Worm (Caenorhabditis elegans): Measurements from ENCODE around the gene lipl-7.

lipl-7 gene

DNA sequence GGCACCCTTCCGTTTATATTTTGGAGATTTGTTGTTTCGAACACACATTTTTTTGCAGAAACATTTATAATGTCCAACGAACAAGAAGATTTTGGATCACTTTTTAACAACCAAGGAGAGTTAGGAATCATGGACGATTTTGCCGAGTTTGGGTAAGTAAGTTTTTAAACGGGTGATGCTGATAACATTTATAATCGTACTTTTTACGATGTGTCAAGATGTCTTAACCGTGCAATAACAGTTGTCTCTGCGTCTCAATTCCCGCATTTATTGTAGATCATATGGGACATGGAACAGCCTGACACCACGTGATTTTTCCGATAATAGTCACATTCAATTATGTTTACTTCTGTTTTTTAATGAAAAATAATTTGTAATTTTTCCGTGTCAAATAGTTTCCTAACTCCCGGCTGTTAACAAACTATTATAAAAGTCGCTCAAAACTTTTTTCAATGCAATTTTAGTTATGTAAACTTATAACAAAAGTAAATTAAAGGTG lies 9.0 kb upstream of the lipl-7 start, which contains the start of gene daf-14:
daf-14 (plus strand) TSS at position 51 of the 499 bp plus-strand sequence.
- peak; percentile 25 for TF ChIP-seq pha-4 (tag; optimal IDR thresholded peaks at IDR 0.05)
- TF ChIP-seq skn-1 (tag; optimal IDR thresholded peaks at IDR 0.05): no peak
- TF ChIP-seq unc-39 (tag; optimal IDR thresholded peaks at IDR 0.05): no peak
- TF ChIP-seq zag-1 (tag; optimal IDR thresholded peaks at IDR 0.05): no peak
- no peak for TF ChIP-seq ceh-28 (tag; optimal IDR thresholded peaks at IDR 0.05)
- no peak for TF ChIP-seq ceh-9 (tag; optimal IDR thresholded peaks at IDR 0.05)
- TF ChIP-seq elt-3 (tag; optimal IDR thresholded peaks at IDR 0.05): no peak
- no peak for TF ChIP-seq nhr-25 (tag; optimal IDR thresholded peaks at IDR 0.05)
- no peak for TF ChIP-seq fkh-2 (tag; optimal IDR thresholded peaks at IDR 0.05)
- peak; percentile 4 for TF ChIP-seq nhr-23 (tag; optimal IDR thresholded peaks at IDR 0.05)
- no peak for TF ChIP-seq nhr-67 (tag; optimal IDR thresholded peaks at IDR 0.05)
- TF ChIP-seq nhr-237 (tag; optimal IDR thresholded peaks at IDR 0.05): no peak
- TF ChIP-seq pqm-1 (tag; optimal IDR thresholded peaks at IDR 0.05): peak; percentile 22
- no peak for TF ChIP-seq ama-1 (optimal IDR thresholded peaks at IDR 0.05)
- TF ChIP-seq ceh-82 (tag; optimal IDR thresholded peaks at IDR 0.05): no peak
- TF ChIP-seq mml-1 (tag; optimal IDR thresholded peaks at IDR 0.05): no peak
- no peak for TF ChIP-seq nhr-77 (tag; optimal IDR thresholded peaks at IDR 0.05)
- no peak for TF ChIP-seq ZK546.5 (tag; optimal IDR thresholded peaks at IDR 0.05)
- peak; percentile 11 for TF ChIP-seq nfya-1 (tag; optimal IDR thresholded peaks at IDR 0.05; ENCODE audit: insufficient read depth)
- TF ChIP-seq nhr-43 (tag; optimal IDR thresholded peaks at IDR 0.05; ENCODE audit: poor library complexity, severe bottlenecking): no peak
- TF ChIP-seq elt-2 (tag; optimal IDR thresholded peaks at IDR 0.05): peak; percentile 46

DNA sequence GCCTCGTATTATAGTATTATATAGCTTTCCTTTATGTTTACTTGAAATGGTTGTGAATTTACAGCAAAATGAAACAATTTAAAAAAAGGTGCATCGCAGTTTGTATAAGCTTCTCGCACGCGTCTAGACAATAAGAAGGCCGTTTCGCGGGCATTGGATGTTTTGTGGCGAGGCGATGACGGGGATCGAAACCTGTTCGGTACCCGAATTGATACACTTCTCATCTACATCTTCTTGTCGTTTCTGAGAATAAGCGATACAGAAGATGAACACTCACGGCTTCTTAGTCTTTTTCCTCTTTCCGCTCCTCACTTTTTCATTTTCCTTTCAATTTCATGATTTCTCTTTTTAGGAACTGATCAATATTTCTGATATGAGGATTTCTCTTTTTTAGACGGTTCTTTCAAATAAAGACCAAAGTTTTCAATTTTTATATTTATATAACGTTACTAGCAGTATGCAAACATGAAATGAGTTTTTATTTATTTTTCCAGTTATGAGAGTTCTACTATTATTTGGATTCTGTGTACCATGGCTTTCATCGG lies 4.1 kb upstream of the lipl-7 start, which contains the start of gene F01G10.10:
F01G10.10 (plus strand) TSS at position 495 of the 545 bp plus-strand sequence.
- no peak for TF ChIP-seq nhr-67 (tag; optimal IDR thresholded peaks at IDR 0.05)
- no peak for TF ChIP-seq eor-1 (tag; optimal IDR thresholded peaks at IDR 0.05)
- peak; percentile 30 for TF ChIP-seq nhr-23 (tag; optimal IDR thresholded peaks at IDR 0.05)
- TF ChIP-seq nhr-43 (tag; optimal IDR thresholded peaks at IDR 0.05; ENCODE audit: poor library complexity, severe bottlenecking): peak; percentile 34
- no peak for TF ChIP-seq unc-39 (tag; optimal IDR thresholded peaks at IDR 0.05)
- TF ChIP-seq nhr-25 (tag; optimal IDR thresholded peaks at IDR 0.05): peak; percentile 62
- TF ChIP-seq daf-12 (tag; optimal IDR thresholded peaks at IDR 0.05): no peak
- peak; percentile 87 for TF ChIP-seq ama-1 (optimal IDR thresholded peaks at IDR 0.05)
- peak; percentile 41 for TF ChIP-seq elt-2 (tag; optimal IDR thresholded peaks at IDR 0.05)

DNA sequence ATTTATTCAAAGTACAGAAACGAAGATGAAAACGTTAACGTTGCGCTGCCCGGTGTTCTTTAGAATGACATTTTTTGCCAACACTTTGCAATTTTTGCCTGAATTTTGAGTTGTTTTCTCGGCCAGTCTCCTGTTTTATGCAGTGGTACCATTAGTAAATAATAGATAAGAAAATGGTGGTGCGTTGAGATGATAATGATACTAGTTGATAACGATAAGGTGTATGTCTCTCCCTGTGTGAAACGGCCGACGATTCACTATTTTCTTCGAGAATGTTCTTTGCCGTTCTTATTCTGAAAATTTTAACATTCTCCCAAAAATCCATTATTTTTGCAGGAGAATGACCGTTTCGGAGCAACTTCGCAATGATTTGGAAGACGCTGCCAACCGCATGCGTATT lies 1.7 kb upstream of the lipl-7 start, which contains the start of gene tkt-1:
tkt-1 (plus strand) TSS at position 337 of the 400 bp plus-strand sequence.
- TF ChIP-seq ceh-28 (tag; optimal IDR thresholded peaks at IDR 0.05): no peak
- no peak for TF ChIP-seq ztf-11 (tag; optimal IDR thresholded peaks at IDR 0.05)
- no peak for TF ChIP-seq ceh-16 (tag; optimal IDR thresholded peaks at IDR 0.05)
- TF ChIP-seq nhr-23 (tag; optimal IDR thresholded peaks at IDR 0.05): no peak
- TF ChIP-seq mml-1 (tag; optimal IDR thresholded peaks at IDR 0.05): no peak
- peak; percentile 92 for TF ChIP-seq elt-2 (tag; optimal IDR thresholded peaks at IDR 0.05)
- no peak for TF ChIP-seq fkh-10 (GFP tag; optimal IDR thresholded peaks at IDR 0.05)
- TF ChIP-seq ceh-9 (tag; optimal IDR thresholded peaks at IDR 0.05): no peak
- TF ChIP-seq fkh-2 (tag; optimal IDR thresholded peaks at IDR 0.05): no peak
- TF ChIP-seq ztf-4 (tag; optimal IDR thresholded peaks at IDR 0.05): no peak
- no peak for TF ChIP-seq daf-12 (tag; optimal IDR thresholded peaks at IDR 0.05)
- TF ChIP-seq nhr-77 (tag; optimal IDR thresholded peaks at IDR 0.05): no peak
- TF ChIP-seq R02D3.7 (tag; optimal IDR thresholded peaks at IDR 0.05): no peak
- TF ChIP-seq nhr-11 (tag; optimal IDR thresholded peaks at IDR 0.05): no peak
- no peak for TF ChIP-seq skn-1 (tag; optimal IDR thresholded peaks at IDR 0.05)
- no peak for TF ChIP-seq nhr-76 (tag; optimal IDR thresholded peaks at IDR 0.05)
- TF ChIP-seq egl-27 (tag; optimal IDR thresholded peaks at IDR 0.05): no peak
- no peak for TF ChIP-seq nfya-1 (tag; optimal IDR thresholded peaks at IDR 0.05; ENCODE audit: insufficient read depth)
- no peak for TF ChIP-seq hmg-11 (tag; optimal IDR thresholded peaks at IDR 0.05)
- TF ChIP-seq nhr-28 (tag; optimal IDR thresholded peaks at IDR 0.05): no peak
- no peak for TF ChIP-seq mdl-1 (tag; optimal IDR thresholded peaks at IDR 0.05)
- TF ChIP-seq snpc-4 (tag; optimal IDR thresholded peaks at IDR 0.05): no peak
- peak in 1 of 3 experiments; percentile 85 for TF ChIP-seq elt-3 (tag; optimal IDR thresholded peaks at IDR 0.05)
- TF ChIP-seq eor-1 (tag; optimal IDR thresholded peaks at IDR 0.05): no peak
- no peak for TF ChIP-seq unc-39 (tag; optimal IDR thresholded peaks at IDR 0.05)
- TF ChIP-seq ceh-82 (tag; optimal IDR thresholded peaks at IDR 0.05): no peak
- no peak for TF ChIP-seq tbx-2 (tag; optimal IDR thresholded peaks at IDR 0.05)
- no peak for TF ChIP-seq sea-2 (GFP tag; optimal IDR thresholded peaks at IDR 0.05)
- no peak for TF ChIP-seq unc-62 (GFP tag; optimal IDR thresholded peaks at IDR 0.05)
- TF ChIP-seq ZK546.5 (tag; optimal IDR thresholded peaks at IDR 0.05): no peak
- peak; percentile 55 for TF ChIP-seq jun-1 (tag; optimal IDR thresholded peaks at IDR 0.05)
- peak; percentile 88 for TF ChIP-seq pqm-1 (tag; optimal IDR thresholded peaks at IDR 0.05)
- TF ChIP-seq nhr-43 (tag; optimal IDR thresholded peaks at IDR 0.05; ENCODE audit: poor library complexity, severe bottlenecking): no peak
- peak; percentile 19 for TF ChIP-seq pha-4 (tag; optimal IDR thresholded peaks at IDR 0.05)
- TF ChIP-seq nhr-237 (tag; optimal IDR thresholded peaks at IDR 0.05): no peak
- no peak for TF ChIP-seq elt-1 (tag; optimal IDR thresholded peaks at IDR 0.05)
- no peak for TF ChIP-seq ama-1 (optimal IDR thresholded peaks at IDR 0.05)
- no peak for TF ChIP-seq nhr-12 (tag; optimal IDR thresholded peaks at IDR 0.05)
- TF ChIP-seq lsy-12 (tag; optimal IDR thresholded peaks at IDR 0.05): no peak
